Fruit fly (Drosophila melanogaster) ovary, adult (tissue): ENCODE measurements around the gene TwdlV.

Experiments used
- CG17801 ChIP-seq: fragments of 200-800 bp; optimal IDR thresholded peaks from 2 replicates; lab custom pipeline; 2019; ENCODE audit warnings: missing biosample characterization, mild to moderate bottlenecking, missing genetic modification characterization, moderate library complexity; ENCODE audit not compliant: partially characterized antibody

The TwdlV gene

DNA sequence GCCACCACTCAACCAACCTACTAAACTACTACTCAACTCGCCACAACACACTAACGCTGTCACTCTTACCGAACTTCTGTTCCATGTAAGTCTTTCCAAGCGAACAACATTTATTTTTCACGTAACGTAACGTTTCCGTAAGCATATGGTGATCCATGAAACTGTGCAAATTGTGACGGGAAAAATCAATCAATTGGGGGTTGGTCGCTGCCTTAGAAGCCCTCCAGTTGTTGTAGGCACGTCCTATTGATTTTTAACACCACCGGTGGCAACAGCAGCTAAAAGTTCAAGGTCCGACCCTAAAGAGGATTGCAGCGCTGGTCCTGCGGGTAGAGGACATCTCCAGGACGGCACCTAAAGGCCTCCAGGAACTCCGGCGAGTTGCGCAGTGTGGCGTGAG is 37.7 kb downstream of the TwdlV start:
- no peak for TF ChIP-seq CG17801 (GFP tag; lab: Kevin White, UChicago)

dm6 chr3R:4294689-4295088 is 40.2 kb downstream of the TwdlV start, which contains the start of gene Nepl11:
TSS of gene Nepl11 (minus strand) at chr3R:4294840.
- no peak for TF ChIP-seq CG17801 (GFP tag; lab: Kevin White, UChicago)

DNA sequence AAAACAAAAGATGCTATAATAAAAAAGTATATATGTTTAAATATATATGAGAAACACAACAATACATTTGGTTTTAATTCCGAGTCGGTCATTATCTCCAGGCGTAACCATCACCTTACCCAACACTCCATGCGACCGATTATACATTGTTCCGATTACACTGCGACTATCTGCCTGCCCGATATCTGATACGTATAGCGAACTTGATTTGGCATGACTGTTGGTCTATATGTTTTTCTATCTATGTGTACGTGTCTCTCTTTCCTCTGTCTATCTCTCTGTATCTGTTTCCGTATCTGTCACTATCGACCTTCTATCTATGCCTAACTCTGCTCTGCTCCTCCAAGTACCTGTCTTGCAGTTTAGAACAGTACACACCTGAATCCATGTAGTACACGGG is 47.0 kb downstream of the TwdlV start:
- TF ChIP-seq CG17801 (GFP tag; lab: Kevin White, UChicago), result no peak
